Worm (Caenorhabditis elegans): ENCODE measurements around the gene acl-3.

DNA sequence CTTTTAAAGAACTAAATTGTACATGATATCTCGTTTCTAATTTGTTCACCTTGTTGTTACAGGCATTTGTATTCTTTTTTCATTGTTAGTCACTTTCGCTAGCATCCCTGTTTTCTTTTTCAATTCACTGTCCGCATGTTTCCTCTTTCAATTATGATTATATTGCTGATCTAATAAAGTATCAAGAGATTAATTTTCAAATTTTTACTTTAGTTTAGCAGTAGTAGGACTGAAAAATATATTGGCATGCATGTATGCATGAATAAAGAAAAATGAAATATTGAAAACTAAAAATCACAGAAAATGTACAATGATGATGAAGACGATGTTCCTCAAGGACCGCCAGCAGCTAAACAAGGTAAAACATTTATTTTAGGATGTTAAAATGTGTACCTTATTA, 13.8 kb downstream of the acl-3 start, which contains the start of gene rbm-17:
- TF ChIP-seq ceh-31 (tag; optimal IDR thresholded peaks at IDR 0.05): no peak
- TF ChIP-seq pros-1 (tag; optimal IDR thresholded peaks at IDR 0.05): no peak
- no peak for TF ChIP-seq unc-55 (GFP tag; optimal IDR thresholded peaks at IDR 0.05)
- TF ChIP-seq ceh-19 (GFP tag; optimal IDR thresholded peaks at IDR 0.05): no peak
- no peak for TF ChIP-seq pha-4 (tag; optimal IDR thresholded peaks at IDR 0.05)
- TF ChIP-seq tbx-2 (tag; optimal IDR thresholded peaks at IDR 0.05): no peak

Data from whole organism, late embryonic.